Worm (Caenorhabditis elegans) whole organism, L1 larva: ENCODE measurements around the gene B0507.1.

Source experiments
- C16A3.4 ChIP-seq: fragments of 150-350 bp; optimal IDR thresholded peaks from 2 replicates; lab custom pipeline; 2014; ENCODE audit warnings: missing biosample characterization, missing genetic modification characterization
- Y116A8C.19 ChIP-seq: sonication (generic microtip); optimal IDR thresholded peaks from 2 replicates; lab custom pipeline; 2016; ENCODE audit warnings: missing compliant biosample characterization, missing genetic modification characterization, borderline replicate concordance
- alr-1 ChIP-seq: fragments of 200-800 bp; sonication (Bioruptor generic); optimal IDR thresholded peaks from 2 replicates; lab custom pipeline; 2018; ENCODE audit warnings: borderline replicate concordance, mild to moderate bottlenecking, missing genetic modification characterization, missing compliant biosample characterization
- aly-2 ChIP-seq: fragments of 150-350 bp; optimal IDR thresholded peaks from 2 replicates; lab custom pipeline; 2014; ENCODE audit warnings: missing biosample characterization, missing genetic modification characterization
- ceh-63 ChIP-seq: fragments of 200-800 bp; sonication (Bioruptor generic); optimal IDR thresholded peaks from 2 replicates; lab custom pipeline; 2018; ENCODE audit warnings: mild to moderate bottlenecking, missing genetic modification characterization, missing compliant biosample characterization
- ceh-8 ChIP-seq: fragments of 200-800 bp; sonication (Bioruptor generic); optimal IDR thresholded peaks from 2 replicates; lab custom pipeline; 2018; ENCODE audit warnings: mild to moderate bottlenecking, missing genetic modification characterization, moderate library complexity, missing compliant biosample characterization
- ceh-90 ChIP-seq: sonication (generic microtip); optimal IDR thresholded peaks from 2 replicates; lab custom pipeline; 2016; ENCODE audit warnings: missing genetic modification characterization, missing compliant biosample characterization
- dpl-1 ChIP-seq, 3 experiments: fragments of 150-350 bp in 2 of 3; sonication (generic microtip) in 1 of 3; optimal IDR thresholded peaks; 2 replicates each; lab custom pipeline; 2014 to 2017; ENCODE audit warnings: missing biosample characterization in 3 of 3, missing genetic modification characterization in 3 of 3, missing genetic modification reagents in 3 of 3
- efl-1 ChIP-seq, 4 experiments: fragments of 150-350 bp; optimal IDR thresholded peaks in 3 of 4; peaks in 1 of 4; 1 replicate in 1 of 4; 2 replicates in 3 of 4; lab custom pipeline; 2014; ENCODE audit warnings: missing biosample characterization in 2 of 4, missing genetic modification characterization in 2 of 4, missing genetic modification reagents in 2 of 4
- efl-3 ChIP-seq: fragments of 200-800 bp; sonication (Bioruptor generic); optimal IDR thresholded peaks from 2 replicates; lab custom pipeline; 2018; ENCODE audit warnings: mild to moderate bottlenecking, missing genetic modification characterization, missing compliant biosample characterization
- elt-2 ChIP-seq: sonication (generic microtip); optimal IDR thresholded peaks from 2 replicates; lab custom pipeline; 2016; ENCODE audit warnings: missing genetic modification characterization, mild to moderate bottlenecking, inconsistent platforms, missing compliant biosample characterization, missing genetic modification reagents
- ets-5 ChIP-seq: fragments of 200-800 bp; sonication (Bioruptor generic); IDR thresholded peaks from 2 replicates; pipeline ENCODE4 v1.3.6; 2022; ENCODE audit warnings: missing genetic modification characterization, missing compliant biosample characterization
- fkh-10 ChIP-seq: sonication (generic microtip); optimal IDR thresholded peaks from 2 replicates; lab custom pipeline; 2017; ENCODE audit warnings: missing biosample characterization, missing genetic modification reagents, missing genetic modification characterization
- grh-1 ChIP-seq: fragments of 200-800 bp; sonication (Bioruptor generic); IDR thresholded peaks from 2 replicates; pipeline ENCODE4 v1.3.6; 2022; ENCODE audit warnings: missing genetic modification reagents, missing genetic modification characterization, missing compliant biosample characterization
- hpl-2 ChIP-seq: fragments of 150-350 bp; optimal IDR thresholded peaks from 2 replicates; lab custom pipeline; 2014; ENCODE audit warnings: missing biosample characterization, missing genetic modification reagents, missing genetic modification characterization
- lin-14 ChIP-seq: fragments of 200-800 bp; sonication (Bioruptor generic); optimal IDR thresholded peaks from 2 replicates; lab custom pipeline; 2018; ENCODE audit warnings: mild to moderate bottlenecking, missing genetic modification characterization, moderate library complexity, missing compliant biosample characterization
- lin-35 ChIP-seq, 2 experiments: fragments of 150-350 bp; optimal IDR thresholded peaks; 2 replicates each; lab custom pipeline; 2014; ENCODE audit warnings: missing biosample characterization in 2 of 2, missing genetic modification characterization in 2 of 2, missing genetic modification reagents in 2 of 2
- lir-3 ChIP-seq: sonication (generic microtip); optimal IDR thresholded peaks from 2 replicates; lab custom pipeline; 2016; ENCODE audit warnings: mild to moderate bottlenecking, missing genetic modification characterization, moderate library complexity, missing compliant biosample characterization; ENCODE audit not compliant: poor library complexity
- lsy-2 ChIP-seq, 2 experiments: fragments of 150-350 bp; optimal IDR thresholded peaks; 2 replicates each; lab custom pipeline; 2014; ENCODE audit warnings: missing biosample characterization in 2 of 2, missing genetic modification characterization in 2 of 2
- mep-1 ChIP-seq: fragments of 150-350 bp; optimal IDR thresholded peaks from 2 replicates; lab custom pipeline; 2014; ENCODE audit warnings: missing biosample characterization, missing genetic modification characterization
- nhr-11 ChIP-seq: fragments of 150-350 bp; optimal IDR thresholded peaks from 2 replicates; lab custom pipeline; 2014; ENCODE audit warnings: missing biosample characterization, missing genetic modification characterization
- nhr-19 ChIP-seq: fragments of 200-800 bp; sonication (Bioruptor generic); conservative IDR thresholded peaks from 2 replicates; pipeline ENCODE4 v1.3.6; 2022; ENCODE audit warnings: missing genetic modification characterization, missing compliant biosample characterization
- nhr-47 ChIP-seq: sonication (generic microtip); optimal IDR thresholded peaks from 2 replicates; lab custom pipeline; 2016; ENCODE audit warnings: mild to moderate bottlenecking, missing genetic modification characterization, moderate library complexity, missing compliant biosample characterization
- nhr-71 ChIP-seq: sonication (generic microtip); optimal IDR thresholded peaks from 2 replicates; lab custom pipeline; 2016; ENCODE audit warnings: mild to moderate bottlenecking, missing genetic modification characterization, moderate library complexity, missing compliant biosample characterization
- nhr-76 ChIP-seq: sonication (generic microtip); optimal IDR thresholded peaks from 2 replicates; lab custom pipeline; 2017; ENCODE audit warnings: missing biosample characterization, missing genetic modification characterization
- nhr-77 ChIP-seq: fragments of 150-350 bp; optimal IDR thresholded peaks from 2 replicates; lab custom pipeline; 2014; ENCODE audit warnings: missing biosample characterization, missing genetic modification characterization
- nhr-84 ChIP-seq: sonication (generic microtip); optimal IDR thresholded peaks from 2 replicates; lab custom pipeline; 2017; ENCODE audit warnings: missing biosample characterization, missing genetic modification characterization
- nhr-90 ChIP-seq: sonication (generic microtip); optimal IDR thresholded peaks from 2 replicates; lab custom pipeline; 2016; ENCODE audit warnings: mild to moderate bottlenecking, missing genetic modification characterization, missing compliant biosample characterization; ENCODE audit not compliant: poor library complexity
- pag-3 ChIP-seq: sonication (generic microtip); optimal IDR thresholded peaks from 2 replicates; lab custom pipeline; 2017; ENCODE audit warnings: missing genetic modification characterization, mild to moderate bottlenecking, missing compliant biosample characterization, antibody characterized with exemption, borderline replicate concordance; ENCODE audit not compliant: insufficient read depth
- pqm-1 ChIP-seq: sonication (generic microtip); optimal IDR thresholded peaks from 3 replicates; lab custom pipeline; 2017; ENCODE audit warnings: missing biosample characterization, missing genetic modification characterization
- skn-1 ChIP-seq: fragments of 150-350 bp; optimal IDR thresholded peaks from 2 replicates; lab custom pipeline; 2014; ENCODE audit warnings: missing biosample characterization, missing genetic modification characterization
- sox-4 ChIP-seq: sonication (generic microtip); optimal IDR thresholded peaks from 2 replicates; lab custom pipeline; 2016; ENCODE audit warnings: missing genetic modification characterization, missing compliant biosample characterization
- sptf-1 ChIP-seq: fragments of 150-350 bp; optimal IDR thresholded peaks from 2 replicates; lab custom pipeline; 2014; ENCODE audit warnings: missing biosample characterization, missing genetic modification characterization
- sup-37 ChIP-seq: fragments of 200-800 bp; sonication (Bioruptor generic); optimal IDR thresholded peaks from 2 replicates; lab custom pipeline; 2018; ENCODE audit warnings: mild to moderate bottlenecking, missing genetic modification characterization, missing compliant biosample characterization
- tbx-2 ChIP-seq: sonication (generic microtip); optimal IDR thresholded peaks from 2 replicates; lab custom pipeline; 2016; ENCODE audit warnings: missing genetic modification characterization, missing compliant biosample characterization
- unc-30 ChIP-seq: sonication (generic microtip); optimal IDR thresholded peaks from 2 replicates; lab custom pipeline; 2017; ENCODE audit warnings: missing biosample characterization, missing genetic modification characterization
- ztf-11 ChIP-seq, 2 experiments: sonication (generic microtip); optimal IDR thresholded peaks; 2 replicates each; lab custom pipeline; 2016 to 2017; ENCODE audit warnings: missing genetic modification characterization in 2 of 2, missing biosample characterization in 1 of 2, missing compliant biosample characterization in 1 of 2
- ztf-4 ChIP-seq: fragments of 150-350 bp; optimal IDR thresholded peaks from 2 replicates; lab custom pipeline; 2014; ENCODE audit warnings: missing biosample characterization, missing genetic modification characterization

B0507.1 gene

ce11 chrV:8776270-8776669 is at the start of gene B0507.1:
TSS of gene B0507.1 (plus strand) at chrV:8776570.
- TF ChIP-seq fkh-10 (GFP tag; lab: Kevin White, UChicago) (no peak), efl-3 (GFP tag; lab: Kevin White, UChicago) (no peak), sox-4 (tag; lab: Kevin White, UChicago) (no peak), efl-1 (optimal IDR thresholded peaks at IDR 0.05; lab: Kevin White, UChicago) (no peak), efl-1 (GFP tag; optimal IDR thresholded peaks at IDR 0.05 in 1 of 2; lab: Kevin White, UChicago) (no peak), tbx-2 (tag; lab: Kevin White, UChicago) (no peak), sptf-1 (tag; lab: Kevin White, UChicago) (no peak)

ce11 chrV:8727077-8727476 is 49.3 kb upstream of the B0507.1 start, which contains the start of gene ZC196.9:
TSS of gene ZC196.9 (minus strand) at chrV:8727177.
- TF ChIP-seq ets-5 (GFP tag; lab: Robert Waterston, UW) = no peak
- no peak for TF ChIP-seq nhr-76 (tag; lab: Kevin White, UChicago)
- TF ChIP-seq sup-37 (GFP tag; lab: Kevin White, UChicago) = no peak
- TF ChIP-seq sox-4 (tag; lab: Kevin White, UChicago) = no peak

ce11 chrV:8729100-8729499 is 47.3 kb upstream of the B0507.1 start, which contains the start of gene ZC196.5:
TSS of gene ZC196.5 (plus strand) at chrV:8729400.
- TF ChIP-seq ceh-63 (GFP tag; lab: Kevin White, UChicago) = no peak

- TF ChIP-seq nhr-90 (no peak), lsy-2 (tag; optimal IDR thresholded peaks at IDR 0.05; lab: Kevin White, UChicago) (no peak), dpl-1 (GFP tag; optimal IDR thresholded peaks at IDR 0.05; lab: Kevin White, UChicago) (no peak), nhr-47 (tag; lab: Kevin White, UChicago) (no peak), nhr-11 (tag; lab: Kevin White, UChicago) (no peak), hpl-2 (GFP tag; lab: Kevin White, UChicago) (no peak), elt-2 (tag; lab: Kevin White, UChicago) (peak; percentile 21)
Observed at ce11 chrV:8730991-8731390, 45.4 kb upstream of the B0507.1 start.

ce11 chrV:8732934-8733333 is 43.4 kb upstream of the B0507.1 start, which contains the start of gene ZC196.4:
TSS of gene ZC196.4 (plus strand) at chrV:8733106.
- TF ChIP-seq nhr-71 (tag; lab: Kevin White, UChicago) = no peak
- TF ChIP-seq elt-2 (tag; lab: Kevin White, UChicago) = peak; percentile 36
- no peak for TF ChIP-seq sptf-1 (tag; lab: Kevin White, UChicago)
- TF ChIP-seq aly-2 (tag; lab: Kevin White, UChicago) = no peak
- TF ChIP-seq, all 84 proteins: peak for 1

ce11 chrV:8736369-8736768 is 40.0 kb upstream of the B0507.1 start, which contains the start of gene ZC196.3:
TSS of gene ZC196.3 (plus strand) at chrV:8736669.
- no peak for TF ChIP-seq nhr-19 (GFP tag; lab: Robert Waterston, UW)
- no peak for TF ChIP-seq efl-3 (GFP tag; lab: Kevin White, UChicago)
- TF ChIP-seq sox-4 (tag; lab: Kevin White, UChicago) = no peak
- TF ChIP-seq unc-30 = no peak
- TF ChIP-seq mep-1 = no peak
- TF ChIP-seq lin-35 (GFP tag; optimal IDR thresholded peaks at IDR 0.05; lab: Kevin White, UChicago) = no peak
- no peak for TF ChIP-seq nhr-77
- TF ChIP-seq ceh-8 (GFP tag; lab: Kevin White, UChicago) = no peak
- TF ChIP-seq lir-3 (tag; lab: Kevin White, UChicago) = no peak
- TF ChIP-seq ztf-4 (tag; lab: Kevin White, UChicago) = no peak

- TF ChIP-seq ztf-11 (tag; optimal IDR thresholded peaks at IDR 0.05; lab: Kevin White, UChicago) (no peak), lin-14 (GFP tag; lab: Kevin White, UChicago) (no peak), nhr-76 (tag; lab: Kevin White, UChicago) (no peak), pag-3 (no peak), pqm-1 (tag; lab: Kevin White, UChicago) (no peak), nhr-77 (no peak), skn-1 (no peak), alr-1 (no peak), sup-37 (GFP tag; lab: Kevin White, UChicago) (no peak), nhr-90 (no peak), Y116A8C.19 (tag; lab: Kevin White, UChicago) (no peak), grh-1 (GFP tag; lab: Robert Waterston, UW) (no peak), ceh-90 (tag; lab: Kevin White, UChicago) (no peak), sox-4 (tag; lab: Kevin White, UChicago) (no peak), nhr-84 (tag; lab: Kevin White, UChicago) (no peak), ceh-8 (GFP tag; lab: Kevin White, UChicago) (no peak), C16A3.4 (no peak)
Observed at ce11 chrV:8739136-8739535, 37.2 kb upstream of the B0507.1 start, which contains the start of gene ZC196.2. TSS of gene ZC196.2 (plus strand) at chrV:8739436.
